Worm (Caenorhabditis elegans): ENCODE data around the gene cima-1.

DNA sequence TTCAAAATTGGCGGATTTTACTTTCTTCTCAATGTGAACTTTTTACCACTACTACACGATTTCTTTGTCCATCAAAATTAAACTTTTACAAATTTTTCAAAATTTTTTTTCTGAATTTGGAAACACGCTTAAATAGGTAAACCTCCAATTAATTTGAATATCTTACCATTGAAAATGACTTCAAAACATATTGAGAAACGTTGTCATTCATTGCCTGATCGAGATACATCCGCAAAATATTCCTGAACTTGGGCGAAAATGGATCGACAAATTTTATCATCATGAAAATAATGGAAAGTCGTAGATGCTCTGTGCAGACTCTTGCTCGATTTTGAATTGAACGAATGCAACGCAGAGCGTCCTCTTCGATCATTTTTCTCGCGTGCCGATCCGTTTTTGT is 4.4 kb upstream of the cima-1 start:
- TF ChIP-seq nhr-11 (tag; optimal IDR thresholded peaks at IDR 0.05) (no peak), pqm-1 (tag; optimal IDR thresholded peaks at IDR 0.05) (no peak), unc-86 (tag; optimal IDR thresholded peaks at IDR 0.05) (no peak), hlh-8 (tag; optimal IDR thresholded peaks at IDR 0.05) (no peak), ceh-9 (tag; optimal IDR thresholded peaks at IDR 0.05) (no peak), syd-9 (tag; optimal IDR thresholded peaks at IDR 0.05) (no peak), tbx-7 (tag; optimal IDR thresholded peaks at IDR 0.05) (no peak), fkh-10 (GFP tag; optimal IDR thresholded peaks at IDR 0.05) (no peak)

Measured in whole organism, late embryonic.